Fruit fly (Drosophila melanogaster): Measurements from ENCODE around the gene BBIP1.

DNA sequence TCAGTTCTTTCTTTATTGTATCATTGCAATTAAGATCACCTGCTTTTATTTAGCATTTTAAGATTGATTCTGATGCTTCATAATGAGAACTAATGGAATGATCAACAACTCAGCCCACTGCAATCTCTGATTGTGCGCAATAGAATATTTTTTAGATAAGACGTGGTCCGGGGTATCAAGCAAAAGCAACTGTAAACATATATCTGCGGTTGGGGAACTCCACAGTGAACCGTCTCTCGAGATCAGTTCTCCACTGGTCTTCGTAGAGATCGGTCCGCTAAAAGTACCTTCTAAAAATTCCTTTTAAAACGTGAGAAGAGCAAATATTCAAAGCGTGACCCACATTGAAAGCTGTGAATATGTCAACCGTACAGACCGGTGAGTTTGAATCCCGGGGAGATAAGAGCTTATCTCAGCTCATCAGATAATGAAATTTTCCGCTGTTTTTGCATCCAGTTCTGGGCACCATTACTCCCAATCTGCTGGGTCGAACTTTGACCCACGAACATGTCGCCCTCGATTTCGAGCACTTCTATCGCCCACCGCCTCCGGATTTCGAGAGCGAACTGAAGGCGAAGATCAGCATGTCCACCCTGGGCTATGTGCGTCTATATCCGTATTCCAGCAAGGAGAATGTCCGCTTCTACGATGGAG lies 41.0 kb upstream of the BBIP1 start, which contains the start of gene CG18473:
- TF ChIP-seq foxo (GFP tag; optimal IDR thresholded peaks at IDR 0.05) (no peak), Hr78 (GFP tag; optimal IDR thresholded peaks at IDR 0.05) (no peak), sage (GFP tag; optimal IDR thresholded peaks at IDR 0.05) (no peak), fru (GFP tag; optimal IDR thresholded peaks at IDR 0.05) (no peak), Hnf4 (GFP tag; optimal IDR thresholded peaks at IDR 0.05) (no peak), psq (GFP tag; optimal IDR thresholded peaks at IDR 0.05) (no peak), HLH106 (tag; optimal IDR thresholded peaks at IDR 0.05) (no peak), tai (GFP tag; optimal IDR thresholded peaks at IDR 0.05) (no peak), ey (GFP tag; optimal IDR thresholded peaks at IDR 0.05) (no peak), lola (GFP tag; optimal IDR thresholded peaks at IDR 0.05) (no peak), usp (GFP tag; optimal IDR thresholded peaks at IDR 0.05) (no peak)

All from whole organism, wandering third instar larva.